Worm (Caenorhabditis elegans) whole organism, L1 larva: ENCODE data around the gene T25B6.5.

Source experiments
- elt-3 ChIP-seq, 6 experiments: fragments of 150-350 bp in 1 of 6; sonication (generic microtip); optimal IDR thresholded peaks; 2 replicates each; lab custom pipeline; 2017 to 2018; ENCODE audit warnings: missing biosample characterization in 6 of 6, missing genetic modification characterization in 6 of 6, inconsistent platforms in 1 of 6
- lin-39 ChIP-seq: fragments of 150-350 bp; optimal IDR thresholded peaks from 2 replicates; lab custom pipeline; 2014; ENCODE audit warnings: missing biosample characterization, missing genetic modification reagents, missing genetic modification characterization
- pqm-1 ChIP-seq: sonication (generic microtip); optimal IDR thresholded peaks from 3 replicates; lab custom pipeline; 2017; ENCODE audit warnings: missing biosample characterization, missing genetic modification characterization

Gene T25B6.5

DNA sequence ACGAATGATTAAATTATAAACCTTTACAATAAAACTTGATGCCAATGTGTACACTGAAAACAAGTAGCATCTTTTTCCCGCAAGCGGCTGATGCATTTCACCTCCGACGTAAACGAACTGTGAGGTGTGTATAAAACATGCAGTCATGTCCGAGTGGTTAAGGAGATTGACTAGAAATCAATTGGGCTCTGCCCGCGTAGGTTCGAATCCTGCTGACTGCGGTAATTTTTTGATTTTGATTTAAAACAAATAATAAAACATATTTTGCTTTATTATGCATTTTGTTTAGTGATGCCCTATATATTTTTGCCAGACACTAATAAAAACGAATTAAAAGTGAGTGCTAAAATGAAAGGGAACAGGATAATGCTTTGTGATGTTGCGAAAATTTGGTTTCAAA is 50.1 kb downstream of the T25B6.5 start (continued):
- TF ChIP-seq elt-3 (tag; optimal IDR thresholded peaks at IDR 0.05; lab: Kevin White, UChicago) (no peak), pqm-1 (tag; lab: Kevin White, UChicago) (no peak), lin-39 (tag; lab: Kevin White, UChicago) (no peak)
